Worm (Caenorhabditis elegans): ENCODE results near the gene dos-1.

DNA sequence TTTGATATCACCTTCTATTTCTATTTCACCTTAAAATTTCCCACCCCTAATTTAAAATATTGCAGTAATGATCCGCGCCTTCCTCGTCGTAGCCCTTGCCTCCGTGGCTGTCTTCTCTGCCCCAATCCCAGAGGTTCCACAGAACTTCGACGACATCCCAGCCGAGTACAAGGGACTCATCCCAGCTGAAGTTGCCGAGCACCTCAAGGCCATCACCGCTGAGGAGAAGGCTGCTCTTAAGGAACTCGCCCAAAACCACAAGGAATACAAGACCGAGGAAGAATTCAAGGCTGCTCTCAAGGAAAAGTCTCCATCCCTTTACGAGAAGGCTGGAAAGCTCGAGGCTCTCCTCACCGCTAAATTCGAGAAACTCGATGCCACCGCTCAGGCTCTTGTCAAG, 22.0 kb upstream of the dos-1 start, which contains the start of gene far-2:
- TF ChIP-seq blmp-1 (tag; optimal IDR thresholded peaks at IDR 0.05) (no peak), skn-1 (tag; optimal IDR thresholded peaks at IDR 0.05) (no peak), unc-130 (tag; optimal IDR thresholded peaks at IDR 0.05) (no peak), lin-39 (tag; optimal IDR thresholded peaks at IDR 0.05) (no peak)
